Worm (Caenorhabditis elegans): ENCODE results near the gene srh-82.

srh-82 gene

ce11 chrV:185694-186217, 40.9 kb downstream of the srh-82 start, which contains the start of gene arid-1 (continued):
- TF ChIP-seq pha-4 (GFP tag; IDR thresholded peaks at IDR 0.05) (no peak), pha-4 (tag; optimal IDR thresholded peaks at IDR 0.05) (no peak), lin-1 (GFP tag; IDR thresholded peaks at IDR 0.05) (no peak), lin-15B (tag; optimal IDR thresholded peaks at IDR 0.05) (no peak), set-16 (GFP tag; IDR thresholded peaks at IDR 0.05) (no peak), mes-2 (tag; optimal IDR thresholded peaks at IDR 0.05; ENCODE audit: poor library complexity, severe bottlenecking) (no peak), skn-1 (tag; optimal IDR thresholded peaks at IDR 0.05) (no peak), saeg-2 (GFP tag; IDR thresholded peaks at IDR 0.05) (no peak), rbr-2 (tag; optimal IDR thresholded peaks at IDR 0.05) (peak; percentile 17), pqm-1 (tag; optimal IDR thresholded peaks at IDR 0.05) (no peak), lin-29 (GFP tag; IDR thresholded peaks at IDR 0.05) (no peak), ceh-44 (GFP tag; IDR thresholded peaks at IDR 0.05) (no peak), unc-39 (tag; optimal IDR thresholded peaks at IDR 0.05) (no peak), daf-12 (tag; optimal IDR thresholded peaks at IDR 0.05) (no peak), nhr-42 (GFP tag; IDR thresholded peaks at IDR 0.05) (no peak), dmd-9 (GFP tag; IDR thresholded peaks at IDR 0.05) (no peak), F26F4.8 (GFP tag; conservative IDR thresholded peaks at IDR 0.05) (no peak), spr-1 (tag; optimal IDR thresholded peaks at IDR 0.05) (no peak), lsy-2 (tag; optimal IDR thresholded peaks at IDR 0.05) (peak in 1 of 2 experiments; percentile 53), egl-27 (tag; optimal IDR thresholded peaks at IDR 0.05) (no peak), gei-8 (GFP tag; optimal IDR thresholded peaks at IDR 0.05) (no peak), F49E8.2 (tag; optimal IDR thresholded peaks at IDR 0.05; ENCODE audit: borderline replicate concordance) (peak; percentile 23), ZK546.5 (tag; optimal IDR thresholded peaks at IDR 0.05) (no peak), nhr-28 (tag; optimal IDR thresholded peaks at IDR 0.05) (no peak), cey-2 (tag; optimal IDR thresholded peaks at IDR 0.05; ENCODE audit: borderline replicate concordance, insufficient read depth) (no peak), hlh-30 (tag; optimal IDR thresholded peaks at IDR 0.05; ENCODE audit: insufficient read depth) (peak; percentile 71), fos-1 (tag; optimal IDR thresholded peaks at IDR 0.05) (no peak), Y105C5A.15 (GFP tag; IDR thresholded peaks at IDR 0.05) (no peak), nhr-25 (tag; optimal IDR thresholded peaks at IDR 0.05; ENCODE audit: borderline replicate concordance, insufficient read depth) (no peak), unc-62 (GFP tag; optimal IDR thresholded peaks at IDR 0.05 in 1 of 2) (peak in 1 of 2 experiments; percentile 45), unc-62 (tag; optimal IDR thresholded peaks at IDR 0.05) (no peak), nhr-41 (GFP tag; IDR thresholded peaks at IDR 0.05) (no peak), nhr-102 (tag; optimal IDR thresholded peaks at IDR 0.05) (no peak), ceh-82 (tag; optimal IDR thresholded peaks at IDR 0.05) (no peak)

ce11 chrV:189436-189835, 44.5 kb downstream of the srh-82 start:
- TF ChIP-seq set-16 (GFP tag; IDR thresholded peaks at IDR 0.05), result peak; percentile 19; the same call in 1 of the 2 replicates
- TF ChIP-seq skn-1 (tag; optimal IDR thresholded peaks at IDR 0.05), result no peak

ce11 chrV:194760-195159, 49.9 kb downstream of the srh-82 start:
- TF ChIP-seq Y105C5A.15 (GFP tag; IDR thresholded peaks at IDR 0.05), result no peak
- TF ChIP-seq nhr-48 (tag; optimal IDR thresholded peaks at IDR 0.05), result no peak
- TF ChIP-seq dmd-8 (GFP tag; IDR thresholded peaks at IDR 0.05), result no peak
- TF ChIP-seq set-16 (GFP tag; IDR thresholded peaks at IDR 0.05), result peak; percentile 75
- no peak for TF ChIP-seq Y48G9A.11 (GFP tag; IDR thresholded peaks at IDR 0.05)
- TF ChIP-seq F10B5.3 (tag; optimal IDR thresholded peaks at IDR 0.05), result no peak
- no peak for TF ChIP-seq ces-1 (GFP tag; optimal IDR thresholded peaks at IDR 0.05)
- TF ChIP-seq mdt-29 (GFP tag; IDR thresholded peaks at IDR 0.05), result no peak
- TF ChIP-seq cey-2 (tag; optimal IDR thresholded peaks at IDR 0.05; ENCODE audit: borderline replicate concordance, insufficient read depth), result no peak
